Worm (Caenorhabditis elegans) whole organism, L4 larva: ENCODE measurements around the gene pdhk-2.
A peak's percentile ranks its signal among the peaks of the same experiment; 100 is the strongest.

ENCODE experiments used
- D1046.2 ChIP-seq: fragments of 200-800 bp; sonication (Bioruptor generic); IDR thresholded peaks from 2 replicates; pipeline ENCODE4 v1.3.6; 2022; ENCODE audit warnings: missing genetic modification characterization, missing compliant biosample characterization
- F10B5.3 ChIP-seq: sonication (generic microtip); optimal IDR thresholded peaks from 2 replicates; lab custom pipeline; 2016; ENCODE audit warnings: mild to moderate bottlenecking, missing genetic modification characterization, missing compliant biosample characterization
- F37D6.2 ChIP-seq: sonication (generic microtip); optimal IDR thresholded peaks from 2 replicates; lab custom pipeline; 2016; ENCODE audit warnings: mild to moderate bottlenecking, missing genetic modification characterization, missing compliant biosample characterization
- F44E2.7 ChIP-seq: fragments of 200-800 bp; sonication (Bioruptor generic); IDR thresholded peaks from 2 replicates; pipeline ENCODE4 v2.1.2; 2022; ENCODE audit warnings: missing genetic modification characterization, missing compliant biosample characterization
- F49E8.2 ChIP-seq: sonication (generic microtip); optimal IDR thresholded peaks from 2 replicates; lab custom pipeline; 2016; ENCODE audit warnings: missing compliant biosample characterization, mild to moderate bottlenecking, missing genetic modification characterization, borderline replicate concordance
- T20F7.1 ChIP-seq: fragments of 200-800 bp; sonication (Bioruptor generic); optimal IDR thresholded peaks from 2 replicates; lab custom pipeline; 2018; ENCODE audit warnings: mild to moderate bottlenecking, missing genetic modification characterization, missing compliant biosample characterization
- T26A8.4 ChIP-seq: fragments of 200-800 bp; sonication (Bioruptor generic); IDR thresholded peaks from 2 replicates; pipeline ENCODE4 v1.3.6; 2022; ENCODE audit warnings: missing genetic modification characterization, missing compliant biosample characterization
- Y105C5A.15 ChIP-seq: fragments of 200-800 bp; sonication (Bioruptor generic); IDR thresholded peaks from 2 replicates; pipeline ENCODE4 v1.3.6; 2022; ENCODE audit warnings: missing genetic modification characterization, missing compliant biosample characterization
- Y48G9A.11 ChIP-seq: fragments of 200-800 bp; sonication (Bioruptor generic); IDR thresholded peaks from 2 replicates; pipeline ENCODE4 v1.3.6; 2022; ENCODE audit warnings: missing genetic modification reagents, missing genetic modification characterization, missing compliant biosample characterization
- Y75B8A.6 ChIP-seq: fragments of 200-800 bp; sonication (Bioruptor generic); IDR thresholded peaks from 2 replicates; pipeline ENCODE4 v1.3.6; 2022; ENCODE audit warnings: missing genetic modification reagents, missing genetic modification characterization, missing compliant biosample characterization
- ZK546.5 ChIP-seq, 2 experiments: sonication (generic microtip); optimal IDR thresholded peaks; 2 replicates each; lab custom pipeline; 2017; ENCODE audit warnings: missing biosample characterization in 2 of 2, missing genetic modification characterization in 2 of 2
- ama-1 ChIP-seq: fragments of 150-350 bp; optimal IDR thresholded peaks from 2 replicates; lab custom pipeline; 2014; ENCODE audit warnings: inconsistent platforms, mixed read lengths
- attf-4 ChIP-seq: sonication (generic microtip); optimal IDR thresholded peaks from 3 replicates; lab custom pipeline; 2017; ENCODE audit warnings: missing biosample characterization, missing genetic modification characterization
- ceh-32 ChIP-seq: sonication (generic microtip); optimal IDR thresholded peaks from 2 replicates; lab custom pipeline; 2016; ENCODE audit warnings: mild to moderate bottlenecking, missing genetic modification characterization, missing compliant biosample characterization; ENCODE audit not compliant: poor library complexity
- ceh-44 ChIP-seq: fragments of 200-800 bp; sonication (Bioruptor generic); IDR thresholded peaks from 2 replicates; pipeline ENCODE4 v1.3.6; 2022; ENCODE audit warnings: missing genetic modification reagents, missing genetic modification characterization, missing compliant biosample characterization
- ces-1 ChIP-seq: fragments of 150-350 bp; sonication (generic microtip); optimal IDR thresholded peaks from 4 replicates; lab custom pipeline; 2014; ENCODE audit warnings: missing biosample characterization, missing genetic modification reagents, missing genetic modification characterization
- daf-16 ChIP-seq, 3 experiments: sonication (generic microtip); optimal IDR thresholded peaks; 2 replicates each; lab custom pipeline; 2016 to 2017; ENCODE audit warnings: missing genetic modification characterization in 3 of 3, missing genetic modification reagents in 3 of 3, mild to moderate bottlenecking in 2 of 3, missing compliant biosample characterization in 2 of 3, missing biosample characterization in 1 of 3, moderate library complexity in 1 of 3
- daf-8 ChIP-seq: fragments of 200-800 bp; sonication (Bioruptor generic); IDR thresholded peaks from 2 replicates; pipeline ENCODE4 v1.3.6; 2022; ENCODE audit warnings: missing genetic modification characterization, missing compliant biosample characterization
- dmd-6 ChIP-seq: fragments of 200-800 bp; sonication (Bioruptor generic); IDR thresholded peaks from 2 replicates; pipeline ENCODE4 v1.3.6; 2022; ENCODE audit warnings: missing genetic modification reagents, missing genetic modification characterization, missing compliant biosample characterization
- duxl-1 ChIP-seq: sonication (generic microtip); optimal IDR thresholded peaks from 2 replicates; lab custom pipeline; 2016; ENCODE audit warnings: mild to moderate bottlenecking, missing genetic modification characterization, moderate library complexity, missing compliant biosample characterization; ENCODE audit not compliant: poor library complexity
- egl-27 ChIP-seq: sonication (generic microtip); optimal IDR thresholded peaks from 3 replicates; lab custom pipeline; 2017; ENCODE audit warnings: missing biosample characterization, missing genetic modification reagents, missing genetic modification characterization
- egl-43 ChIP-seq: fragments of 200-800 bp; sonication (Bioruptor generic); IDR thresholded peaks from 2 replicates; pipeline ENCODE4 v1.3.6; 2022; ENCODE audit warnings: missing genetic modification reagents, missing genetic modification characterization, missing compliant biosample characterization
- hlh-11 ChIP-seq: fragments of 200-800 bp; sonication (Bioruptor generic); optimal IDR thresholded peaks from 2 replicates; lab custom pipeline; 2018; ENCODE audit warnings: mild to moderate bottlenecking, missing genetic modification characterization, missing compliant biosample characterization
- jun-1 ChIP-seq: fragments of 150-350 bp; optimal IDR thresholded peaks from 2 replicates; lab custom pipeline; 2014; ENCODE audit warnings: missing biosample characterization, missing genetic modification reagents, missing genetic modification characterization
- lim-7 ChIP-seq: fragments of 200-800 bp; sonication (Bioruptor generic); IDR thresholded peaks from 2 replicates; pipeline ENCODE4 v1.3.6; 2022; ENCODE audit warnings: missing genetic modification characterization, missing compliant biosample characterization
- lin-15B ChIP-seq: fragments of 150-350 bp; sonication (generic microtip); optimal IDR thresholded peaks from 3 replicates; lab custom pipeline; 2014; ENCODE audit warnings: missing biosample characterization, missing genetic modification characterization
- lin-29 ChIP-seq: fragments of 200-800 bp; sonication (Bioruptor generic); IDR thresholded peaks from 2 replicates; pipeline ENCODE4 v1.3.6; 2022; ENCODE audit warnings: missing genetic modification reagents, missing genetic modification characterization, missing compliant biosample characterization
- mdl-1 ChIP-seq, 2 experiments: fragments of 150-350 bp in 1 of 2; sonication (generic microtip) in 1 of 2; optimal IDR thresholded peaks; 2 replicates each; lab custom pipeline; 2014 to 2017; ENCODE audit warnings: missing biosample characterization in 2 of 2, missing genetic modification characterization in 2 of 2
- mxl-2 ChIP-seq: fragments of 200-800 bp; sonication (Bioruptor generic); conservative IDR thresholded peaks from 2 replicates; pipeline ENCODE4 v1.3.6; 2022; ENCODE audit warnings: missing genetic modification reagents, missing genetic modification characterization, missing compliant biosample characterization
- mxl-3 ChIP-seq: fragments of 200-800 bp; sonication (Bioruptor generic); optimal IDR thresholded peaks from 2 replicates; lab custom pipeline; 2018; ENCODE audit warnings: mild to moderate bottlenecking, missing genetic modification characterization, missing compliant biosample characterization
- nhr-10 ChIP-seq: fragments of 150-350 bp; optimal IDR thresholded peaks from 2 replicates; lab custom pipeline; 2014; ENCODE audit warnings: missing biosample characterization, missing genetic modification characterization
- nhr-102 ChIP-seq: sonication (generic microtip); optimal IDR thresholded peaks from 2 replicates; lab custom pipeline; 2016; ENCODE audit warnings: mild to moderate bottlenecking, missing genetic modification characterization, moderate library complexity, missing compliant biosample characterization
- nhr-48 ChIP-seq: sonication (generic microtip); optimal IDR thresholded peaks from 2 replicates; lab custom pipeline; 2016; ENCODE audit warnings: mild to moderate bottlenecking, missing genetic modification characterization, missing compliant biosample characterization
- nhr-6 ChIP-seq: fragments of 150-350 bp; optimal IDR thresholded peaks from 2 replicates; lab custom pipeline; 2014; ENCODE audit warnings: missing biosample characterization, missing genetic modification characterization
- pha-4 ChIP-seq, 2 experiments: fragments of 150-350 bp in 1 of 2; fragments of 200-800 bp in 1 of 2; sonication (Bioruptor generic) in 1 of 2; IDR thresholded peaks in 1 of 2; optimal IDR thresholded peaks in 1 of 2; 2 replicates each; pipeline versions ENCODE4 v1.3.6 to Lab custom; 2014 to 2022; ENCODE audit warnings: missing genetic modification characterization in 2 of 2, missing genetic modification reagents in 2 of 2, missing biosample characterization in 1 of 2, missing compliant biosample characterization in 1 of 2
- sdz-12 ChIP-seq: fragments of 200-800 bp; sonication (Bioruptor generic); optimal IDR thresholded peaks from 2 replicates; lab custom pipeline; 2018; ENCODE audit warnings: mild to moderate bottlenecking, missing genetic modification characterization, missing compliant biosample characterization
- skn-1 ChIP-seq: fragments of 150-350 bp; optimal IDR thresholded peaks from 2 replicates; lab custom pipeline; 2014; ENCODE audit warnings: missing biosample characterization, missing genetic modification characterization
- spr-1 ChIP-seq: sonication (generic microtip); optimal IDR thresholded peaks from 2 replicates; lab custom pipeline; 2016; ENCODE audit warnings: mild to moderate bottlenecking, missing genetic modification characterization, missing compliant biosample characterization
- unc-130 ChIP-seq: sonication (generic microtip); optimal IDR thresholded peaks from 2 replicates; lab custom pipeline; 2016; ENCODE audit warnings: missing genetic modification reagents, missing genetic modification characterization, missing compliant biosample characterization
- unc-39 ChIP-seq: sonication (generic microtip); optimal IDR thresholded peaks from 2 replicates; lab custom pipeline; 2017; ENCODE audit warnings: missing biosample characterization, missing genetic modification characterization
- zfp-2 ChIP-seq: sonication (generic microtip); optimal IDR thresholded peaks from 2 replicates; lab custom pipeline; 2016; ENCODE audit warnings: mild to moderate bottlenecking, missing genetic modification characterization, missing compliant biosample characterization
- zfp-3 ChIP-seq: fragments of 200-800 bp; sonication (Bioruptor generic); conservative IDR thresholded peaks from 2 replicates; pipeline ENCODE4 v1.3.6; 2022; ENCODE audit warnings: missing genetic modification reagents, missing genetic modification characterization, missing compliant biosample characterization
- ztf-11 ChIP-seq: fragments of 150-350 bp; optimal IDR thresholded peaks from 2 replicates; lab custom pipeline; 2014; ENCODE audit warnings: missing biosample characterization, missing genetic modification characterization

The pdhk-2 gene

DNA sequence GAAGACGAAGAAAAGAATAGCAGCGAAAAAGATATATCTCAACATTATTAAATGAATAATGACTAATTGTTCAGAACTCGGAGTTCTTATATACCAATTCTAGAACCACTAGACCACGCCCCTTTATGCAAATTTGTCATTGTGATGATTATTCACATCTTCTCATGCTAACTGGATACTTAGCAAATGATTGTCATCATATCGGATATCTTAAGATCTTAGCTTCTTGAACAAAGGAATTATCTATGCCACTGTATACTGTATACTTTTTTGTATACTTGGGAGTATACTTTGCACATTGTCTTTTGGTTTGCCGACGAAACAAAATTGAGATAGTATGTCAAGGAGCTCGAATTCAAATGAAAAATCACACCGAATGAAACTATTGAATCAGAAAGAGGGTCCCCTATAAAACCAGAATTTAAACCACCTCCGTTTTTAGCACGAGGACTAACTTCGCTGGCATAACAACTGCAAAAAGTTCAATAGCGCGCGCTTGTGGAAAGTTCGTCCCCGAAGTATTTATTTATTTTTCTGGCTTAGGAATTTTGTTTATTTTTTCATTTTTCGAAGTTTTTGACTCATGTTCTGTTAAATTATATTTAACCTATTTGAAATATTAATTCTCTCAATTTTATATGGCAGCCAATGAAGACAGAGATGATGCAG is 40.8 kb downstream of the pdhk-2 start, which contains the start of the genes sdz-1 and vps-33.1 (continued):
- TF ChIP-seq mxl-2 (no peak), spr-1 (no peak), ztf-11 (no peak), pha-4 (GFP tag; IDR thresholded peaks at IDR 0.05; lab: Robert Waterston, UW) (no peak), pha-4 (tag; optimal IDR thresholded peaks at IDR 0.05; lab: Kevin White, UChicago) (peak; percentile 21), daf-16 (GFP tag; optimal IDR thresholded peaks at IDR 0.05; lab: Kevin White, UChicago) (no peak), daf-16 (tag; optimal IDR thresholded peaks at IDR 0.05; lab: Kevin White, UChicago) (no peak), ceh-32 (tag; lab: Kevin White, UChicago) (no peak), mxl-3 (no peak), zfp-3 (GFP tag; lab: Robert Waterston, UW) (no peak), lin-29 (no peak), daf-8 (no peak), ceh-44 (GFP tag; lab: Robert Waterston, UW) (no peak), jun-1 (tag; lab: Kevin White, UChicago) (no peak), T20F7.1 (no peak), Y48G9A.11 (no peak), zfp-2 (tag; lab: Kevin White, UChicago) (no peak), egl-27 (tag; lab: Kevin White, UChicago) (no peak), ces-1 (GFP tag; lab: Kevin White, UChicago) (no peak), nhr-102 (no peak), F10B5.3 (no peak), attf-4 (no peak), F37D6.2 (no peak), duxl-1 (tag; lab: Kevin White, UChicago) (no peak), lim-7 (GFP tag; lab: Robert Waterston, UW) (no peak), unc-39 (tag; lab: Kevin White, UChicago) (no peak), mdl-1 (tag; optimal IDR thresholded peaks at IDR 0.05; lab: Kevin White, UChicago) (peak in 1 of 2 experiments; percentile 35), ama-1 (lab: Kevin White, UChicago) (no peak), Y75B8A.6 (GFP tag; lab: Robert Waterston, UW) (no peak), egl-43 (GFP tag; lab: Robert Waterston, UW) (no peak), lin-15B (tag; lab: Kevin White, UChicago) (no peak), F49E8.2 (tag; lab: Kevin White, UChicago) (no peak), dmd-6 (GFP tag; lab: Robert Waterston, UW) (no peak), F44E2.7 (GFP tag; lab: Robert Waterston, UW) (no peak), sdz-12 (no peak), nhr-10 (tag; lab: Kevin White, UChicago) (no peak), skn-1 (no peak), ZK546.5 (tag; optimal IDR thresholded peaks at IDR 0.05; lab: Kevin White, UChicago) (no peak), nhr-48 (tag; lab: Kevin White, UChicago) (no peak), hlh-11 (no peak), Y105C5A.15 (GFP tag; lab: Robert Waterston, UW) (no peak), unc-130 (GFP tag; lab: Kevin White, UChicago) (peak; percentile 62), nhr-6 (peak; percentile 80), T26A8.4 (GFP tag; lab: Robert Waterston, UW) (no peak), D1046.2 (GFP tag; lab: Robert Waterston, UW) (no peak)
